Worm (Caenorhabditis elegans): ENCODE data around the gene nep-12.

DNA sequence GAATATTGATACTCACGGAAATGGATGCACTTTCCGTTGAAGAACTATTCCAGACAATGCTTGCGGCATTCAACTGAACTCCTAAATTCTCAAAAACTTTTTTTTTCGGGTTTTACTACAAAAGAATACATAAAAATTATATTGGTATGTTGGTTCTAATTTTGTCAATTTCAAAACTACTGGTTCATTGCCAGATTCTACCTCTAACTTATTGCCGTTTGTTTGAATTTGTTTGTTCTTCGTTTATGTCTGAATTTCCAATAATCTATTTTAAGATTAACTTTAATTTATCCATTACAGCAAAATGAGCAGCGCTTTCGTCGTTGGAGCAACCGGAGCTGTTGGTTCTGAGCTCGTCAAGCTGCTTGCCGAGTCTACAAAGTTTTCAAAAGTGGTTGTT, 12.7 kb upstream of the nep-12 start, which contains the start of gene C33F10.14:
- no peak for TF ChIP-seq dmd-4 (tag; optimal IDR thresholded peaks at IDR 0.05; ENCODE audit: borderline replicate concordance)
- TF ChIP-seq sox-4 (tag; optimal IDR thresholded peaks at IDR 0.05) = no peak
- no peak for TF ChIP-seq lin-11 (tag; optimal IDR thresholded peaks at IDR 0.05)
- no peak for TF ChIP-seq K02D7.2 (tag; optimal IDR thresholded peaks at IDR 0.05)
- no peak for TF ChIP-seq pqm-1 (tag; optimal IDR thresholded peaks at IDR 0.05)
